Worm (Caenorhabditis elegans) whole organism, L2 larva: ENCODE results near the gene cyp-33E1.

ENCODE experiments used
- C34F6.9 ChIP-seq: fragments of 150-350 bp; optimal IDR thresholded peaks from 2 replicates; lab custom pipeline; 2014; ENCODE audit warnings: missing biosample characterization, missing genetic modification characterization
- F13H6.1 ChIP-seq: sonication (generic microtip); optimal IDR thresholded peaks from 2 replicates; lab custom pipeline; 2016; ENCODE audit warnings: missing genetic modification characterization, missing compliant biosample characterization
- R02D3.7 ChIP-seq: fragments of 150-350 bp; optimal IDR thresholded peaks from 2 replicates; lab custom pipeline; 2014; ENCODE audit warnings: missing biosample characterization, missing genetic modification characterization
- Y55F3AM.14 ChIP-seq: fragments of 200-800 bp; sonication (Bioruptor generic); optimal IDR thresholded peaks from 2 replicates; lab custom pipeline; 2018; ENCODE audit warnings: mild to moderate bottlenecking, missing genetic modification characterization, missing compliant biosample characterization
- ZK546.5 ChIP-seq: sonication (generic microtip); optimal IDR thresholded peaks from 2 replicates; lab custom pipeline; 2017; ENCODE audit warnings: missing biosample characterization, missing genetic modification characterization
- alr-1 ChIP-seq: fragments of 150-350 bp; optimal IDR thresholded peaks from 2 replicates; lab custom pipeline; 2014; ENCODE audit warnings: missing biosample characterization, missing genetic modification characterization
- ama-1 ChIP-seq: fragments of 150-350 bp; optimal IDR thresholded peaks from 2 replicates; lab custom pipeline; 2018; ENCODE audit warnings: inconsistent platforms
- blmp-1 ChIP-seq: sonication (generic microtip); optimal IDR thresholded peaks from 2 replicates; lab custom pipeline; 2017; ENCODE audit warnings: missing genetic modification characterization, mild to moderate bottlenecking, missing compliant biosample characterization, antibody characterized with exemption, moderate library complexity; ENCODE audit not compliant: insufficient read depth
- ceh-82 ChIP-seq: fragments of 150-350 bp; optimal IDR thresholded peaks from 2 replicates; lab custom pipeline; 2014; ENCODE audit warnings: missing biosample characterization, missing genetic modification characterization
- crh-2 ChIP-seq: sonication (generic microtip); optimal IDR thresholded peaks from 2 replicates; lab custom pipeline; 2017; ENCODE audit warnings: missing biosample characterization, missing genetic modification characterization
- dmd-4 ChIP-seq: sonication (generic microtip); optimal IDR thresholded peaks from 2 replicates; lab custom pipeline; 2017; ENCODE audit warnings: missing biosample characterization, missing genetic modification characterization
- egl-27 ChIP-seq: sonication (generic microtip); optimal IDR thresholded peaks from 3 replicates; lab custom pipeline; 2017; ENCODE audit warnings: missing biosample characterization, missing genetic modification reagents, missing genetic modification characterization
- elt-1 ChIP-seq: fragments of 150-350 bp; optimal IDR thresholded peaks from 2 replicates; lab custom pipeline; 2014; ENCODE audit warnings: missing biosample characterization, missing genetic modification characterization
- elt-3 ChIP-seq: sonication (generic microtip); optimal IDR thresholded peaks from 2 replicates; lab custom pipeline; 2017; ENCODE audit warnings: missing biosample characterization, missing genetic modification characterization
- fos-1 ChIP-seq: fragments of 150-350 bp; optimal IDR thresholded peaks from 2 replicates; lab custom pipeline; 2014; ENCODE audit warnings: missing biosample characterization, missing genetic modification characterization
- gmeb-1 ChIP-seq: fragments of 150-350 bp; optimal IDR thresholded peaks from 2 replicates; lab custom pipeline; 2014; ENCODE audit warnings: missing biosample characterization, missing genetic modification characterization
- lin-11 ChIP-seq: fragments of 150-350 bp; sonication (generic microtip); optimal IDR thresholded peaks from 2 replicates; lab custom pipeline; 2014; ENCODE audit warnings: missing biosample characterization, missing genetic modification characterization, inconsistent platforms, mixed read lengths
- lin-13 ChIP-seq: fragments of 150-350 bp; optimal IDR thresholded peaks from 2 replicates; lab custom pipeline; 2014; ENCODE audit warnings: missing biosample characterization, missing genetic modification reagents, missing genetic modification characterization
- lsy-2 ChIP-seq, 2 experiments: fragments of 150-350 bp in 1 of 2; sonication (generic microtip) in 1 of 2; optimal IDR thresholded peaks; 2 replicates each; lab custom pipeline; 2014 to 2017; ENCODE audit warnings: missing biosample characterization in 2 of 2, missing genetic modification characterization in 2 of 2
- mab-5 ChIP-seq: fragments of 150-350 bp; optimal IDR thresholded peaks from 2 replicates; lab custom pipeline; 2014; ENCODE audit warnings: missing biosample characterization, missing genetic modification characterization
- mdl-1 ChIP-seq, 2 experiments: fragments of 150-350 bp in 1 of 2; sonication (generic microtip) in 1 of 2; optimal IDR thresholded peaks; 2 replicates each; lab custom pipeline; 2017; ENCODE audit warnings: missing biosample characterization in 2 of 2, missing genetic modification characterization in 2 of 2
- nhr-10 ChIP-seq: sonication (generic microtip); optimal IDR thresholded peaks from 2 replicates; lab custom pipeline; 2017; ENCODE audit warnings: missing biosample characterization, missing genetic modification characterization
- nhr-12 ChIP-seq: fragments of 150-350 bp; optimal IDR thresholded peaks from 2 replicates; lab custom pipeline; 2014; ENCODE audit warnings: missing biosample characterization, missing genetic modification characterization
- nhr-21 ChIP-seq: fragments of 150-350 bp; optimal IDR thresholded peaks from 2 replicates; lab custom pipeline; 2014; ENCODE audit warnings: missing biosample characterization, missing genetic modification characterization
- nhr-25 ChIP-seq: fragments of 150-350 bp; sonication (generic microtip); optimal IDR thresholded peaks from 3 replicates; lab custom pipeline; 2014; ENCODE audit warnings: missing biosample characterization, missing genetic modification characterization
- nhr-6 ChIP-seq: fragments of 150-350 bp; optimal IDR thresholded peaks from 2 replicates; lab custom pipeline; 2014; ENCODE audit warnings: missing biosample characterization, missing genetic modification characterization
- nhr-77 ChIP-seq: fragments of 150-350 bp; optimal IDR thresholded peaks from 2 replicates; lab custom pipeline; 2014; ENCODE audit warnings: missing biosample characterization, missing genetic modification characterization
- sem-4 ChIP-seq: fragments of 150-350 bp; optimal IDR thresholded peaks from 2 replicates; lab custom pipeline; 2014; ENCODE audit warnings: missing biosample characterization, missing genetic modification reagents, missing genetic modification characterization
- skn-1 ChIP-seq: sonication (generic microtip); optimal IDR thresholded peaks from 2 replicates; lab custom pipeline; 2017; ENCODE audit warnings: missing biosample characterization, missing genetic modification characterization
- snpc-4 ChIP-seq: fragments of 150-350 bp; optimal IDR thresholded peaks from 2 replicates; lab custom pipeline; 2014; ENCODE audit warnings: missing biosample characterization, missing genetic modification characterization
- unc-55 ChIP-seq: fragments of 150-350 bp; sonication (generic microtip); optimal IDR thresholded peaks from 3 replicates; lab custom pipeline; 2014; ENCODE audit warnings: missing biosample characterization, missing genetic modification reagents, missing genetic modification characterization
- ztf-11 ChIP-seq: sonication (generic microtip); optimal IDR thresholded peaks from 2 replicates; lab custom pipeline; 2017; ENCODE audit warnings: missing biosample characterization, missing genetic modification characterization
- ztf-4 ChIP-seq: fragments of 150-350 bp; optimal IDR thresholded peaks from 2 replicates; lab custom pipeline; 2014; ENCODE audit warnings: missing biosample characterization, missing genetic modification characterization

cyp-33E1 gene

ce11 chrIV:8653592-8653991 is 5.2 kb upstream of the cyp-33E1 start, which contains the start of gene C49C8.5:
C49C8.5 (minus strand) TSS chrIV:8653664.
- no peak for TF ChIP-seq nhr-6
- peak; percentile 42 for TF ChIP-seq fos-1

- TF ChIP-seq mab-5 (no peak), dmd-4 (tag; lab: Kevin White, UChicago) (no peak), nhr-25 (tag; lab: Kevin White, UChicago) (no peak), alr-1 (tag; lab: Kevin White, UChicago) (no peak), F13H6.1 (tag; lab: Kevin White, UChicago) (no peak), nhr-21 (tag; lab: Kevin White, UChicago) (no peak), fos-1 (no peak), R02D3.7 (tag; lab: Kevin White, UChicago) (no peak), Y55F3AM.14 (GFP tag; lab: Kevin White, UChicago) (no peak), nhr-12 (tag; lab: Kevin White, UChicago) (no peak), ztf-4 (tag; lab: Kevin White, UChicago) (no peak), ama-1 (no peak), nhr-6 (no peak)
These were observed 3.4 kb upstream of the cyp-33E1 start, which contains the start of gene C49C8.8 for ce11 chrIV:8651835-8652234. C49C8.8 (plus strand) TSS chrIV:8652135.

- TF ChIP-seq crh-2 (tag; lab: Kevin White, UChicago), result peak; percentile 20
- no peak for TF ChIP-seq blmp-1
- peak; percentile 55 for TF ChIP-seq fos-1
- no peak for TF ChIP-seq elt-3
- peak; percentile 17 for TF ChIP-seq gmeb-1
- no peak for TF ChIP-seq lin-11 (tag; lab: Kevin White, UChicago)
- peak; percentile 57 for TF ChIP-seq skn-1 (tag; lab: Kevin White, UChicago)
- TF ChIP-seq unc-55 (GFP tag; lab: Kevin White, UChicago), result no peak
- TF ChIP-seq Y55F3AM.14 (GFP tag; lab: Kevin White, UChicago), result no peak
- TF ChIP-seq mdl-1 (tag; optimal IDR thresholded peaks at IDR 0.05; lab: Kevin White, UChicago), result no peak
- no peak for TF ChIP-seq F13H6.1 (tag; lab: Kevin White, UChicago)
- no peak for TF ChIP-seq ztf-11 (tag; lab: Kevin White, UChicago)
- no peak for TF ChIP-seq sem-4 (tag; lab: Kevin White, UChicago)
- TF ChIP-seq nhr-10, result no peak
- TF ChIP-seq nhr-6, result no peak
- TF ChIP-seq lin-13 (GFP tag; lab: Kevin White, UChicago), result no peak
- TF ChIP-seq C34F6.9 (tag; lab: Kevin White, UChicago), result peak; percentile 20
- TF ChIP-seq nhr-21 (tag; lab: Kevin White, UChicago), result no peak
- no peak for TF ChIP-seq ZK546.5 (tag; lab: Kevin White, UChicago)
- TF ChIP-seq snpc-4 (tag; lab: Kevin White, UChicago), result no peak
- TF ChIP-seq elt-1, result no peak
- no peak for TF ChIP-seq ceh-82 (tag; lab: Kevin White, UChicago)
- no peak for TF ChIP-seq lsy-2 (tag; optimal IDR thresholded peaks at IDR 0.05; lab: Kevin White, UChicago)
- no peak for TF ChIP-seq nhr-77 (tag; lab: Kevin White, UChicago)
- TF ChIP-seq ama-1, result no peak
These were observed 2.3 kb upstream of the cyp-33E1 start, which contains the start of gene C49C8.2 for ce11 chrIV:8650696-8651095. C49C8.2 (plus strand) TSS chrIV:8651088.

- no peak for TF ChIP-seq lin-11 (tag; lab: Kevin White, UChicago)
- TF ChIP-seq elt-3, result no peak
- no peak for TF ChIP-seq dmd-4 (tag; lab: Kevin White, UChicago)
- no peak for TF ChIP-seq ztf-11 (tag; lab: Kevin White, UChicago)
- no peak for TF ChIP-seq mab-5
These were observed 4.0 kb downstream of the cyp-33E1 start, which contains the start of gene C49C8.3 for ce11 chrIV:8644432-8644831. C49C8.3 (plus strand) TSS chrIV:8644732.

ce11 chrIV:8638761-8639160 is 9.6 kb downstream of the cyp-33E1 start, which contains the start of gene F42A9.9:
F42A9.9 (minus strand) TSS chrIV:8638861.
- no peak for TF ChIP-seq egl-27 (tag; lab: Kevin White, UChicago)
- no peak for TF ChIP-seq sem-4 (tag; lab: Kevin White, UChicago)
- TF ChIP-seq mdl-1 (tag; optimal IDR thresholded peaks at IDR 0.05; lab: Kevin White, UChicago), result no peak

ce11 chrIV:8631033-8631432 is 17.4 kb downstream of the cyp-33E1 start, which contains the start of gene dgk-4:
dgk-4 (plus strand) TSS chrIV:8631333.
- TF ChIP-seq alr-1 (tag; lab: Kevin White, UChicago), result no peak
- TF ChIP-seq R02D3.7 (tag; lab: Kevin White, UChicago), result no peak
- no peak for TF ChIP-seq lin-11 (tag; lab: Kevin White, UChicago)
- TF ChIP-seq nhr-25 (tag; lab: Kevin White, UChicago), result no peak
- no peak for TF ChIP-seq lin-13 (GFP tag; lab: Kevin White, UChicago)
